Worm (Caenorhabditis elegans) whole organism, L4 larva: ENCODE results near the gene ZK899.6.
"Not testable (repeated sequence)": the region's sequence is repeated elsewhere in the genome, so short reads cannot be mapped to it uniquely, and the experiment has no call there.

ENCODE experiments used
- F26F4.8 ChIP-seq: fragments of 200-800 bp; sonication (Bioruptor generic); conservative IDR thresholded peaks from 2 replicates; pipeline ENCODE4 v1.3.6; 2022; ENCODE audit warnings: missing genetic modification characterization, missing compliant biosample characterization
- F37D6.2 ChIP-seq: sonication (generic microtip); optimal IDR thresholded peaks from 2 replicates; lab custom pipeline; 2016; ENCODE audit warnings: mild to moderate bottlenecking, missing genetic modification characterization, missing compliant biosample characterization
- F44E2.7 ChIP-seq: fragments of 200-800 bp; sonication (Bioruptor generic); IDR thresholded peaks from 2 replicates; pipeline ENCODE4 v2.1.2; 2022; ENCODE audit warnings: missing genetic modification characterization, missing compliant biosample characterization
- F49E8.2 ChIP-seq: sonication (generic microtip); optimal IDR thresholded peaks from 2 replicates; lab custom pipeline; 2016; ENCODE audit warnings: missing compliant biosample characterization, mild to moderate bottlenecking, missing genetic modification characterization, borderline replicate concordance
- Y75B8A.6 ChIP-seq: fragments of 200-800 bp; sonication (Bioruptor generic); IDR thresholded peaks from 2 replicates; pipeline ENCODE4 v1.3.6; 2022; ENCODE audit warnings: missing genetic modification reagents, missing genetic modification characterization, missing compliant biosample characterization
- aha-1 ChIP-seq: fragments of 150-350 bp; peaks from one replicate; lab custom pipeline; 2014; ENCODE audit warnings: missing biosample characterization, missing genetic modification characterization
- aly-2 ChIP-seq: sonication (generic microtip); optimal IDR thresholded peaks from 2 replicates; lab custom pipeline; 2018; ENCODE audit warnings: missing biosample characterization, missing genetic modification characterization
- attf-4 ChIP-seq: sonication (generic microtip); optimal IDR thresholded peaks from 3 replicates; lab custom pipeline; 2017; ENCODE audit warnings: missing biosample characterization, missing genetic modification characterization
- dmd-6 ChIP-seq: fragments of 200-800 bp; sonication (Bioruptor generic); IDR thresholded peaks from 2 replicates; pipeline ENCODE4 v1.3.6; 2022; ENCODE audit warnings: missing genetic modification reagents, missing genetic modification characterization, missing compliant biosample characterization
- dve-1 ChIP-seq: sonication (generic microtip); optimal IDR thresholded peaks from 2 replicates; lab custom pipeline; 2017; ENCODE audit warnings: antibody characterized with exemption, mild to moderate bottlenecking, missing genetic modification characterization, missing compliant biosample characterization; ENCODE audit not compliant: insufficient read depth
- fkh-10 ChIP-seq: fragments of 150-350 bp; optimal IDR thresholded peaks from 2 replicates; lab custom pipeline; 2014; ENCODE audit warnings: missing biosample characterization, missing genetic modification reagents, missing genetic modification characterization
- fos-1 ChIP-seq: fragments of 150-350 bp; optimal IDR thresholded peaks from 2 replicates; lab custom pipeline; 2014; ENCODE audit warnings: missing biosample characterization, missing genetic modification characterization
- lin-1 ChIP-seq: fragments of 200-800 bp; sonication (Bioruptor generic); IDR thresholded peaks from 2 replicates; pipeline ENCODE4 v1.3.6; 2022; ENCODE audit warnings: missing genetic modification reagents, missing genetic modification characterization, missing compliant biosample characterization
- lin-13 ChIP-seq: fragments of 150-350 bp; optimal IDR thresholded peaks from 2 replicates; lab custom pipeline; 2014; ENCODE audit warnings: missing biosample characterization, missing genetic modification reagents, missing genetic modification characterization
- lin-38 ChIP-seq: fragments of 200-800 bp; sonication (Bioruptor generic); IDR thresholded peaks from 2 replicates; pipeline ENCODE4 v1.3.6; 2022; ENCODE audit warnings: missing genetic modification reagents, missing genetic modification characterization, missing compliant biosample characterization
- lsy-2 ChIP-seq, 2 experiments: fragments of 150-350 bp in 1 of 2; sonication (generic microtip) in 1 of 2; optimal IDR thresholded peaks; 2 replicates each; lab custom pipeline; 2014 to 2017; ENCODE audit warnings: missing biosample characterization in 2 of 2, missing genetic modification characterization in 2 of 2
- madf-5 ChIP-seq, 2 experiments: fragments of 200-800 bp; sonication (Bioruptor generic); IDR thresholded peaks; 2 replicates each; pipeline ENCODE4 v1.3.6; 2022; ENCODE audit warnings: missing compliant biosample characterization in 2 of 2, missing genetic modification characterization in 2 of 2
- mdt-29 ChIP-seq: fragments of 200-800 bp; sonication (Bioruptor generic); IDR thresholded peaks from 2 replicates; pipeline ENCODE4 v1.3.6; 2022; ENCODE audit warnings: missing genetic modification reagents, missing genetic modification characterization, missing compliant biosample characterization
- mxl-3 ChIP-seq: fragments of 200-800 bp; sonication (Bioruptor generic); optimal IDR thresholded peaks from 2 replicates; lab custom pipeline; 2018; ENCODE audit warnings: mild to moderate bottlenecking, missing genetic modification characterization, missing compliant biosample characterization
- nhr-102 ChIP-seq: sonication (generic microtip); optimal IDR thresholded peaks from 2 replicates; lab custom pipeline; 2016; ENCODE audit warnings: mild to moderate bottlenecking, missing genetic modification characterization, moderate library complexity, missing compliant biosample characterization
- nhr-25 ChIP-seq: sonication (generic microtip); optimal IDR thresholded peaks from 2 replicates; lab custom pipeline; 2017; ENCODE audit warnings: missing genetic modification characterization, mild to moderate bottlenecking, missing compliant biosample characterization, antibody characterized with exemption, moderate library complexity, borderline replicate concordance; ENCODE audit not compliant: insufficient read depth
- nhr-28 ChIP-seq: fragments of 150-350 bp; optimal IDR thresholded peaks from 2 replicates; lab custom pipeline; 2014; ENCODE audit warnings: missing biosample characterization, missing genetic modification characterization
- nhr-6 ChIP-seq: fragments of 150-350 bp; optimal IDR thresholded peaks from 2 replicates; lab custom pipeline; 2014; ENCODE audit warnings: missing biosample characterization, missing genetic modification characterization
- nhr-76 ChIP-seq: fragments of 150-350 bp; optimal IDR thresholded peaks from 2 replicates; lab custom pipeline; 2014; ENCODE audit warnings: missing biosample characterization, missing genetic modification characterization
- php-3 ChIP-seq: fragments of 200-800 bp; sonication (Bioruptor generic); IDR thresholded peaks from 2 replicates; pipeline ENCODE4 v1.3.6; 2022; ENCODE audit warnings: missing genetic modification reagents, missing genetic modification characterization, missing compliant biosample characterization
- pqm-1 ChIP-seq: sonication (generic microtip); optimal IDR thresholded peaks from 2 replicates; lab custom pipeline; 2017; ENCODE audit warnings: missing biosample characterization, missing genetic modification characterization
- sdz-12 ChIP-seq: fragments of 200-800 bp; sonication (Bioruptor generic); optimal IDR thresholded peaks from 2 replicates; lab custom pipeline; 2018; ENCODE audit warnings: mild to moderate bottlenecking, missing genetic modification characterization, missing compliant biosample characterization
- set-16 ChIP-seq: fragments of 200-800 bp; sonication (Bioruptor generic); IDR thresholded peaks from 2 replicates; pipeline ENCODE4 v1.3.6; 2022; ENCODE audit warnings: missing genetic modification reagents, missing genetic modification characterization, missing compliant biosample characterization
- tag-97 ChIP-seq: fragments of 200-800 bp; sonication (Bioruptor generic); IDR thresholded peaks from 2 replicates; pipeline ENCODE4 v1.3.6; 2022; ENCODE audit warnings: missing genetic modification characterization, missing compliant biosample characterization
- tra-1 ChIP-seq: fragments of 200-800 bp; sonication (Bioruptor generic); IDR thresholded peaks from 2 replicates; pipeline ENCODE4 v1.3.6; 2022; ENCODE audit warnings: missing genetic modification reagents, missing genetic modification characterization, missing compliant biosample characterization
- unc-39 ChIP-seq: sonication (generic microtip); optimal IDR thresholded peaks from 2 replicates; lab custom pipeline; 2017; ENCODE audit warnings: missing biosample characterization, missing genetic modification characterization
- unc-62 ChIP-seq, 3 experiments: fragments of 150-350 bp in 1 of 3; sonication (generic microtip); optimal IDR thresholded peaks in 2 of 3; peaks in 1 of 3; 1 replicate in 1 of 3; 2 replicates in 2 of 3; lab custom pipeline; 2014 to 2017; ENCODE audit warnings: missing biosample characterization in 3 of 3, missing genetic modification characterization in 3 of 3, missing genetic modification reagents in 3 of 3, missing genotype in 1 of 3
- zfp-2 ChIP-seq: sonication (generic microtip); optimal IDR thresholded peaks from 2 replicates; lab custom pipeline; 2016; ENCODE audit warnings: mild to moderate bottlenecking, missing genetic modification characterization, missing compliant biosample characterization
- zfp-3 ChIP-seq: fragments of 200-800 bp; sonication (Bioruptor generic); conservative IDR thresholded peaks from 2 replicates; pipeline ENCODE4 v1.3.6; 2022; ENCODE audit warnings: missing genetic modification reagents, missing genetic modification characterization, missing compliant biosample characterization
- ztf-11 ChIP-seq: fragments of 150-350 bp; optimal IDR thresholded peaks from 2 replicates; lab custom pipeline; 2014; ENCODE audit warnings: missing biosample characterization, missing genetic modification characterization

ZK899.6 gene

DNA sequence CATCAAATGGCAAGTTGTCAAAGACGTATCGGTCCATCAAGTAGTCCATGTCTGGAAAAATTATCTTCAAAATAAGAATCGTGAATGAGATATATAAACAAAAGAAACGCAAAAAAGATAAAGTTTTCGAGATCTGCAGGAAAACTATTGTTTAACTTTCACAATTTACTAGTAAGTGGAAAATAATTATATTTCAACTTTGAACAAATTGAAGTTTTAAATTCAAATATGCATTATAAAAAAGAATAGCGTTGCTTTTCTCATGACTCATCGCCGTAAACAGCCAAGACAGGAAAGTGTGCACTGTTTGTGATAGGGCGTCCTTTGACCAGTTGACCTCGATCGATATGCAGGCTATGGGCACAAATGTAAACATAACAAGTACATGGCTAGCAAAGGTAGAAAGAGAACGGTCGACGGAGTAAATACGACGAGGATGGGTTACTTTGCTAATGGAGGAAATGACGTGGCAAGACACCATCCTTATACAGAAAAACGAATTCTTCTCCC, 11.1 kb upstream of the ZK899.6 start, which contains the start of gene ZK899.2 (continued):
- no peak for TF ChIP-seq F44E2.7 (GFP tag; lab: Robert Waterston, UW)
- peak; percentile 52 for TF ChIP-seq nhr-6 (tag; lab: Kevin White, UChicago)
- no peak for TF ChIP-seq nhr-76 (tag; lab: Kevin White, UChicago)
- no peak for TF ChIP-seq F37D6.2 (tag; lab: Kevin White, UChicago)
- TF ChIP-seq tag-97: no peak
- TF ChIP-seq, all 104 proteins: peak for 4

- TF ChIP-seq unc-62 (GFP tag; optimal IDR thresholded peaks at IDR 0.05 in 1 of 2; lab: Kevin White, UChicago): peak in 1 of 2 experiments; percentile 2
- no peak for TF ChIP-seq unc-62 (tag; optimal IDR thresholded peaks at IDR 0.05; lab: Kevin White, UChicago)
- TF ChIP-seq mdt-29: no peak
- no peak for TF ChIP-seq sdz-12 (GFP tag; lab: Kevin White, UChicago)
- no peak for TF ChIP-seq dve-1 (tag; lab: Kevin White, UChicago)
- TF ChIP-seq nhr-28 (tag; lab: Kevin White, UChicago): peak; percentile 9
- no peak for TF ChIP-seq ztf-11 (tag; lab: Kevin White, UChicago)
- TF ChIP-seq mxl-3 (GFP tag; lab: Kevin White, UChicago): no peak
- peak; percentile 50 for TF ChIP-seq pqm-1 (tag; lab: Kevin White, UChicago)
- no peak for TF ChIP-seq fkh-10
- TF ChIP-seq zfp-2 (tag; lab: Kevin White, UChicago): no peak
- no peak for TF ChIP-seq unc-39
- TF ChIP-seq php-3 (GFP tag; lab: Robert Waterston, UW): no peak
- peak; percentile 22; the same call in 1 of the 2 replicates for TF ChIP-seq dmd-6 (GFP tag; lab: Robert Waterston, UW)
- no peak for TF ChIP-seq madf-5 (GFP tag; IDR thresholded peaks at IDR 0.05; lab: Robert Waterston, UW)
- no peak for TF ChIP-seq aha-1 (tag; lab: Kevin White, UChicago)
- no peak for TF ChIP-seq fos-1
- TF ChIP-seq nhr-25 (tag; lab: Kevin White, UChicago): no peak
- TF ChIP-seq F49E8.2 (tag; lab: Kevin White, UChicago): no peak
- TF ChIP-seq attf-4 (tag; lab: Kevin White, UChicago): no peak
- TF ChIP-seq lsy-2 (tag; optimal IDR thresholded peaks at IDR 0.05; lab: Kevin White, UChicago): no peak
- TF ChIP-seq F26F4.8: no peak
- TF ChIP-seq set-16 (GFP tag; lab: Robert Waterston, UW): no peak
- TF ChIP-seq tra-1 (GFP tag; lab: Robert Waterston, UW): no peak
- no peak for TF ChIP-seq aly-2 (tag; lab: Kevin White, UChicago)
- no peak for TF ChIP-seq lin-38 (GFP tag; lab: Robert Waterston, UW)
Observed at ce11 chrX:9452483-9453198, 10.5 kb upstream of the ZK899.6 start, which contains the start of gene ZK899.3. Gene ZK899.3, plus strand, starts transcription at chrX:9453148.

ce11 chrX:9456579-9456978, 6.6 kb upstream of the ZK899.6 start:
- no peak for TF ChIP-seq fkh-10

ce11 chrX:9458142-9458541, 5.0 kb upstream of the ZK899.6 start, which contains the start of gene tba-8:
Gene tba-8, minus strand, starts transcription at chrX:9458348.
- TF ChIP-seq zfp-3 (GFP tag; lab: Robert Waterston, UW) (no peak), Y75B8A.6 (GFP tag; lab: Robert Waterston, UW) (no peak)

DNA sequence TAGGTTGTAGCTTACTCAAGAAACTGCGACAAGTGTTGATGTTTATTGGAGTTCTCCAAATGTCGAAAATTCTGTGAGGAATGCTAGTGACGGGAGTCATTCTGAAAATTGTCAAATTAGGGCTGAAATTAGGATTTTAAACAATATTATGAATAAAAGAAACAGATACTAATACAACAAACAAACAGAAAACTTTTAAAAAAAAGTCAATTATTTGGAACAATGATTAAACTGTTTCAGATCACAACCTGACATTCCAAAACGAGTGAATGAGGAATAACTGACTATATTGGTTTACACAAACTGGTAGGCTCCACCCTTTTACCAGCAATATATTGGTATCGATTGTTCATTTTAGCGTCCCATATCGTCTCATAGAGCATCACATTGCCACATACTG, 2.3 kb upstream of the ZK899.6 start, which contains the start of gene ZK899.5:
Gene ZK899.5, minus strand, starts transcription at position 101 of the 400 bp plus-strand sequence.
- TF ChIP-seq lin-13; lin-1 (GFP tag; lab: Robert Waterston, UW); nhr-102 (tag; lab: Kevin White, UChicago): not testable (repeated sequence)
- TF ChIP-seq, all 104 proteins: peak for 0; not testable (repeated sequence) for 104
